Fruit fly (Drosophila melanogaster): ENCODE data around the gene bbg.

DNA sequence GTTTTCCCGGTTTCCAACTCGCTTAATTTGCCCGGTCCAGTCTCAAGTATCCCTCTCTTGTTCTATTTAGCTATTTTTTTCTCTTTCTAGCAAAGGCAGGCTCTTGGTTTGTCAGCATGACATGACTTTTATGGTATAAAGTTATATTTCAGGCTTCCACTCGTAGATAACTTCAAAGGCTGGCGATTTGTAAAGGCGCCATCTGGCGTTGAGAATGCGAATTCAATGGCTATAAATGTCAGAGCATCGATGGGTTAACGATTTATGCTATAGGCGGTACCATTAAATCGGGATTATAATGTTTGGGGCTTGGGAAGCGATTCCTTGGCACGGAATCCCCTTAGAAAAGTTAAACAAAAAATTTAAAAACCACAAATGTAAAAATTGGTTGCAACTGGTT, 170.6 kb downstream of the bbg start:
- no peak for TF ChIP-seq CG32121 (GFP tag; IDR thresholded peaks at IDR 0.05)
- no peak for TF ChIP-seq CG12605 (GFP tag; IDR thresholded peaks at IDR 0.05)
- no peak for TF ChIP-seq D1 (tag; optimal IDR thresholded peaks at IDR 0.05)
- no peak for TF ChIP-seq CG13204 (GFP tag; optimal IDR thresholded peaks at IDR 0.05)
- TF ChIP-seq CG10348 (GFP tag; IDR thresholded peaks at IDR 0.05): no peak
- TF ChIP-seq rn (GFP tag; IDR thresholded peaks at IDR 0.05): no peak
- TF ChIP-seq Pif1B (GFP tag; optimal IDR thresholded peaks at IDR 0.05): no peak
- no peak for TF ChIP-seq CG15710 (tag; optimal IDR thresholded peaks at IDR 0.05)
